Fruit fly (Drosophila melanogaster) whole organism, wandering third instar larva: ENCODE measurements around the gene CG31176.
A peak's percentile ranks its signal among the peaks of the same experiment; 100 is the strongest.

Experiments used
- CG32264 ChIP-seq: fragments of 200-800 bp; sonication (Bioruptor generic); optimal IDR thresholded peaks from 2 replicates; lab custom pipeline; 2016; ENCODE audit warnings: missing biosample characterization, missing genetic modification characterization
- CG9705 ChIP-seq: fragments of 200-800 bp; sonication (Bioruptor generic); optimal IDR thresholded peaks from 2 replicates; lab custom pipeline; 2018; ENCODE audit warnings: missing biosample characterization, mild to moderate bottlenecking, missing genetic modification characterization
- CrebA ChIP-seq: fragments of 200-800 bp; sonication (Bioruptor generic); optimal IDR thresholded peaks from 2 replicates; lab custom pipeline; 2016; ENCODE audit warnings: missing biosample characterization, mild to moderate bottlenecking, missing genetic modification characterization, borderline replicate concordance
- Dfd ChIP-seq: fragments of >200 bp; optimal IDR thresholded peaks from 2 replicates; lab custom pipeline; 2017; ENCODE audit warnings: missing biosample characterization, missing genetic modification characterization
- HLH106 ChIP-seq: fragments of 200-800 bp; optimal IDR thresholded peaks from 3 replicates; lab custom pipeline; 2019; ENCODE audit warnings: missing biosample characterization, mild to moderate bottlenecking, missing genetic modification characterization, moderate library complexity
- Hnf4 ChIP-seq: fragments of 200-800 bp; sonication (Bioruptor generic); optimal IDR thresholded peaks from 2 replicates; lab custom pipeline; 2016; ENCODE audit warnings: missing biosample characterization, mild to moderate bottlenecking, missing genetic modification characterization
- Hr78 ChIP-seq: fragments of >200 bp; optimal IDR thresholded peaks from 2 replicates; lab custom pipeline; 2017; ENCODE audit warnings: missing biosample characterization, missing genetic modification characterization
- Hr83 ChIP-seq: fragments of 200-300 bp; sonication (Bioruptor generic); optimal IDR thresholded peaks from 2 replicates; lab custom pipeline; 2016; ENCODE audit warnings: missing biosample characterization, mild to moderate bottlenecking, missing genetic modification characterization, moderate library complexity; ENCODE audit not compliant: poor library complexity, severe bottlenecking
- Jra ChIP-seq: sonication (Bioruptor generic); optimal IDR thresholded peaks from 2 replicates; lab custom pipeline; 2016; ENCODE audit warnings: missing biosample characterization, missing genetic modification characterization
- Mio ChIP-seq: sonication (Bioruptor generic); optimal IDR thresholded peaks from 2 replicates; lab custom pipeline; 2016; ENCODE audit warnings: missing biosample characterization, missing genetic modification characterization
- Myc ChIP-seq: fragments of >200 bp; optimal IDR thresholded peaks from 2 replicates; lab custom pipeline; 2017
- N ChIP-seq: fragments of >200 bp; optimal IDR thresholded peaks from 2 replicates; lab custom pipeline; 2018; ENCODE audit warnings: missing biosample characterization, missing external identifiers, missing genetic modification characterization
- Rel ChIP-seq, 2 experiments: fragments of 200-800 bp; sonication (Bioruptor generic) in 1 of 2; optimal IDR thresholded peaks; 2 replicates in 1 of 2; 3 replicates in 1 of 2; lab custom pipeline; 2016 to 2019; ENCODE audit warnings: mild to moderate bottlenecking in 2 of 2, missing biosample characterization in 2 of 2, missing genetic modification characterization in 2 of 2, moderate library complexity in 1 of 2
- Sp1 ChIP-seq: fragments of 200-800 bp; sonication (Bioruptor generic); optimal IDR thresholded peaks from 3 replicates; lab custom pipeline; 2019; ENCODE audit warnings: missing biosample characterization, mild to moderate bottlenecking, missing genetic modification characterization, moderate library complexity
- Vsx2 ChIP-seq: fragments of 200-300, 225-300 bp; sonication (Bioruptor generic); optimal IDR thresholded peaks from 2 replicates; lab custom pipeline; 2018; ENCODE audit warnings: missing biosample characterization, missing genetic modification characterization; ENCODE audit not compliant: partially characterized antibody
- br ChIP-seq: fragments of 200-800 bp; sonication (Bioruptor generic); optimal IDR thresholded peaks from 2 replicates; lab custom pipeline; 2016; ENCODE audit warnings: missing biosample characterization, missing genetic modification characterization
- dl ChIP-seq, 2 experiments: fragments of 175-275, 200-275 bp in 1 of 2; fragments of 200-275 bp in 1 of 2; sonication (Bioruptor generic); optimal IDR thresholded peaks; lab custom pipeline; 2018; ENCODE audit warnings: mild to moderate bottlenecking in 2 of 2, missing biosample characterization in 2 of 2, missing genetic modification characterization in 2 of 2, moderate library complexity in 2 of 2; ENCODE audit not compliant: partially characterized antibody in 2 of 2, insufficient read depth in 1 of 2
- dmrt93B ChIP-seq: fragments of 200-800 bp; sonication (Bioruptor generic); optimal IDR thresholded peaks from 2 replicates; lab custom pipeline; 2018; ENCODE audit warnings: missing biosample characterization, mild to moderate bottlenecking, missing genetic modification characterization
- dsf ChIP-seq: sonication (Bioruptor generic); optimal IDR thresholded peaks from 2 replicates; lab custom pipeline; 2016; ENCODE audit warnings: missing biosample characterization, missing genetic modification characterization, borderline replicate concordance
- ey ChIP-seq: fragments of 200-800 bp; sonication (Bioruptor generic); optimal IDR thresholded peaks from 2 replicates; lab custom pipeline; 2016; ENCODE audit warnings: missing biosample characterization, missing genetic modification characterization
- foxo ChIP-seq, 2 experiments: fragments of 200-800 bp; sonication (Bioruptor generic); optimal IDR thresholded peaks; 2 replicates in 1 of 2; 3 replicates in 1 of 2; lab custom pipeline; 2016 to 2017; ENCODE audit warnings: missing biosample characterization in 2 of 2, missing genetic modification characterization in 2 of 2
- fru ChIP-seq: fragments of 200-800 bp; sonication (Bioruptor generic); optimal IDR thresholded peaks from 3 replicates; lab custom pipeline; 2016; ENCODE audit warnings: missing biosample characterization, mild to moderate bottlenecking, missing genetic modification characterization
- h ChIP-seq: fragments of 200-800 bp; sonication (Bioruptor generic); optimal IDR thresholded peaks from 3 replicates; lab custom pipeline; 2016; ENCODE audit warnings: missing biosample characterization, mild to moderate bottlenecking, missing genetic modification characterization
- jim ChIP-seq: fragments of 175-275, 200-325 bp; sonication (Bioruptor generic); optimal IDR thresholded peaks from 2 replicates; lab custom pipeline; 2016; ENCODE audit warnings: missing biosample characterization, mild to moderate bottlenecking, missing genetic modification characterization
- lola ChIP-seq: fragments of >200 bp; optimal IDR thresholded peaks from 2 replicates; lab custom pipeline; 2017; ENCODE audit warnings: missing biosample characterization, missing genetic modification characterization
- pan ChIP-seq: fragments of >200 bp; optimal IDR thresholded peaks from 2 replicates; lab custom pipeline; 2017
- tai ChIP-seq: sonication (Bioruptor generic); optimal IDR thresholded peaks from 2 replicates; lab custom pipeline; 2016; ENCODE audit warnings: missing biosample characterization, missing genetic modification characterization
- usp ChIP-seq: fragments of >200 bp; optimal IDR thresholded peaks from 2 replicates; lab custom pipeline; 2017; ENCODE audit warnings: missing biosample characterization, missing genetic modification characterization

Gene CG31176

DNA sequence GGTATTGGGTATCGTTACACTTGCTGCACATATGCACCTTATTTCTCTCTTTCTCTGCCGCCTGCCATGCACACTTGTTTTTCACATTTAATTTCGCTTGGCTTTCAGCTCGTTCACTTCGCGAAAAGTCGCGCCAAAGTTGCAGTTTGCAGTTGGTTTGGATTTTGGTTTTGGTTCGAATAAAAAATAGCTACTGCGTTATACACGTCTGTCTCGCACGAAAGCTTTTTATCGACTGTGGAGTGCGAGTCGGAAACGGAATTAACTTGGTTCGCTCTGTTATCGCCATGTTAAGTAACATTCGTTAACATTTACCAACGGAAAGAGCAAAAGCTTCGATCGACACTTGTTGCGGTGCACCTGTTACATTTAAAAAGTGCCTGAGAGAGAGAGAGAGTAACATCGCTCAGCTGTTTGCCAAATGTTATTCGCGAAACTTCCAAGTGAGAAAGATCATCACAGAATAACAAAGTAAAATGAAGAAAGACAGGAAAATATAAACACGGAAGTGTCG, at the start of gene CG31176:
CG31176 (minus strand) TSS at position 241 of the 514 bp plus-strand sequence.
- TF ChIP-seq Dfd (GFP tag; lab: Kevin White, UChicago) (no peak), Jra (GFP tag; lab: Kevin White, UChicago) (no peak), N (no peak), br (no peak), dl (GFP tag; optimal IDR thresholded peaks at IDR 0.05; lab: Kevin White, UChicago; ENCODE audit: insufficient read depth in 1 of 2, partially characterized antibody in 2 of 2) (no peak), Mio (GFP tag; lab: Kevin White, UChicago) (no peak), pan (lab: Kevin White, UChicago) (no peak), dmrt93B (no peak), jim (GFP tag; lab: Kevin White, UChicago) (no peak), fru (GFP tag; lab: Kevin White, UChicago) (no peak)

DNA sequence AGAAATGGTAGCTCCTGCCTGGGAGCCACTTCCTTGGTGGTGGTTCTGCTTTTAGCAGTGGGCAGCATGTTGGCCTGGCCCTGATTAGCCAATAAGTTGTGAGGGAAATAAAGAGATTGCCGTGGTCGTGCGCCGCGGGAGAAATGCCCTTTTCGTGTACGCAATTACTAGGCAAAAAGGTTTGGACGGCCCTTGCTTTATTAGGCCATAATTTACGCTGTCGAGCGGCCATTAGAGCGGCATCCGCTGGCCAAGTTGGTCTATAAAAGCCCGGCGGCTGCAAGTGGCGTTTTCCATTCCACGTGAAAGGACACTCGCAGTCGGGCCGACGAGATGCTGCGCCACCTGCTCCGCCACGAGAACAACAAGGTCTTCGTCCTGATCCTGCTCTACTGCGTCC, 49.8 kb upstream of the CG31176 start, which contains the start of gene Burs:
Burs (plus strand) TSS at position 301 of the 400 bp plus-strand sequence.
- TF ChIP-seq Hr78: no peak
- TF ChIP-seq dl (GFP tag; optimal IDR thresholded peaks at IDR 0.05; lab: Kevin White, UChicago; ENCODE audit: insufficient read depth in 1 of 2, partially characterized antibody in 2 of 2): no peak
- TF ChIP-seq Hr83 (GFP tag; lab: Kevin White, UChicago): no peak
- TF ChIP-seq foxo (GFP tag; optimal IDR thresholded peaks at IDR 0.05; lab: Kevin White, UChicago): no peak
- TF ChIP-seq Myc (lab: Kevin White, UChicago): no peak
- no peak for TF ChIP-seq Rel (GFP tag; optimal IDR thresholded peaks at IDR 0.05; lab: Kevin White, UChicago)
- no peak for TF ChIP-seq Rel (tag; optimal IDR thresholded peaks at IDR 0.05; lab: Kevin White, UChicago)
- no peak for TF ChIP-seq Vsx2 (GFP tag; lab: Kevin White, UChicago)
- TF ChIP-seq Dfd (GFP tag; lab: Kevin White, UChicago): no peak
- no peak for TF ChIP-seq pan (lab: Kevin White, UChicago)
- TF ChIP-seq Sp1: no peak
- no peak for TF ChIP-seq dmrt93B
- no peak for TF ChIP-seq Jra (GFP tag; lab: Kevin White, UChicago)
- TF ChIP-seq, all 38 proteins: peak for 0

DNA sequence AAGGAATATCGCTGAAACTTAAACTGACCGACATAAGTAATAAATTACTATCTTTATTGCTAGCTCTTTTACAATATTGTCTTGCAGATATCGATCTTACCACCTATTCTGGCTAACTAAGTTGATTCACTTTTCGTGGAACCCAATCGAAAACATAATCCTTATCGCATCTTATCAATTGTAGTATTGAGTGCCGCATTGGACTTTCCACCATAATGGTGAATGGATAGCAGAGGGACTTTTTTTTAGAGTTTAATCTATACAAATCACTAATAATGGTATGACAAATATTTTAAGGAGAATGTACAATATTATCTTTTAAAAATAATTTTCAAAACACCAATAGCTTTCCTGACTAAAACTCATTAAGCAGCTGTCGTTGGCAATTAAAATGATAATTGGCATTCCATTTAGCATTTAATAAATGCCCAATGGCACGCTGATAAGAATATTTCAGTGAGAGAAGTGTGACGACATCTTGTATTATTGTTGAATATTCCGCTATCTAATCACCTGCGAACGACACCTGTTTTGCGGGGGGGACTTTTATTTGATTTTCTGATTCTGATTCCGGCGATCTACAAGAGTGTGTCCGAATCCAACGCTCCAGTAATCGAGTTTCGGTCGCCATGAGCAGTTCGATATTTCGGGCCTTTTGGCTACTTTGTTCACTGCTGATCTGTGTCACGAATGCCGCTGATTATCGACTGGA, 38.8 kb upstream of the CG31176 start, which contains the start of gene CG42335:
CG42335 (plus strand) TSS at position 620 of the 712 bp plus-strand sequence.
- no peak for TF ChIP-seq dsf (GFP tag; lab: Kevin White, UChicago)
- TF ChIP-seq Hnf4: no peak
- peak; percentile 43 for TF ChIP-seq h
- TF ChIP-seq Rel (GFP tag; optimal IDR thresholded peaks at IDR 0.05; lab: Kevin White, UChicago): no peak
- peak; percentile 64 for TF ChIP-seq Rel (tag; optimal IDR thresholded peaks at IDR 0.05; lab: Kevin White, UChicago)

DNA sequence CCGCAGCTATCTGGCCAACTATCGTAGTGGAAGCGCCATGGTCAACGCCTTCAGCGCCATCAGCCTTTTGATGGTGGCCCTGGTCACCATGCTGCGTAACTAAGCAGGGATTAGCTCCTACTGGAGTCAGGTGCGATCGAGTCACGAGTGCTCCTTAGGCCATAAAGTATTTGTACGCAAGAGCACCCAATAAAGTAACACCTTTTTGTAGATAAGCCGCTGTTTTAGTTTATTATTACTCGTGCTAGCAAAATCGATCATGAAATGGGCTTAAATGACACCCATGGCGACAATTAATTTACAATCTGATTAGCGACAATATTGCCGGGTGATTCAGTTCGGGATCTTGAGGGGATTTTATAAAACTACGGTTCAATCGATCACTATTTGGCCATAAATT, 38.1 kb upstream of the CG31176 start:
- TF ChIP-seq Rel (GFP tag; optimal IDR thresholded peaks at IDR 0.05; lab: Kevin White, UChicago): no peak
- TF ChIP-seq Rel (tag; optimal IDR thresholded peaks at IDR 0.05; lab: Kevin White, UChicago): no peak
- TF ChIP-seq CG9705 (GFP tag; lab: Kevin White, UChicago): no peak
- TF ChIP-seq Myc (lab: Kevin White, UChicago): no peak
- TF ChIP-seq h: no peak
- TF ChIP-seq N: no peak
- no peak for TF ChIP-seq dmrt93B
- TF ChIP-seq usp (GFP tag; lab: Kevin White, UChicago): no peak
- TF ChIP-seq CG32264 (GFP tag; lab: Kevin White, UChicago): no peak
- no peak for TF ChIP-seq lola
- no peak for TF ChIP-seq ey (GFP tag; lab: Kevin White, UChicago)
- no peak for TF ChIP-seq HLH106 (tag; lab: Kevin White, UChicago)
- no peak for TF ChIP-seq Hr83 (GFP tag; lab: Kevin White, UChicago)
- no peak for TF ChIP-seq tai (GFP tag; lab: Kevin White, UChicago)
- TF ChIP-seq Hr78: no peak
- no peak for TF ChIP-seq Sp1

DNA sequence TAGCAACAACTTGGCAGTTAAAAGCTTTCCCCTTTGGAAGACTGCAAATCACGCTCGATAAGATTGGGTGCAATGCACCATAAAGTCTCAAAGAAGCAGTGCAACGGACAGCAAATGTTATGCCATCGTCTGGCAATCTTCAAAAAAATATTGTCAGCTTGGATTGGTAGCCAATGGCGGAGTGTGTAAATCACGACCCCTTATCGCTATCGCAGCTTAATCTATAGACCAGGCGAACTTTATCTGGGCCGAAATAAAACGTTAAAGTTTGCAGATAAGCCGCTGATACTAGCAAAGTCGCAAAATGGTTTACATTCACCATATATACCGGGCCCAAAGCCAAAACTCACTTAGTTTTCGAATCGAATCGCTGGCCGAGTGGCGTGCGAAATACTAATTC, 34.5 kb upstream of the CG31176 start, which contains the start of gene CG31198:
CG31198 (plus strand) TSS at position 351 of the 400 bp plus-strand sequence.
- TF ChIP-seq lola: no peak
- peak; percentile 48 for TF ChIP-seq br
- TF ChIP-seq CrebA: peak; percentile 19
- TF ChIP-seq Rel (GFP tag; optimal IDR thresholded peaks at IDR 0.05; lab: Kevin White, UChicago): no peak
- TF ChIP-seq Rel (tag; optimal IDR thresholded peaks at IDR 0.05; lab: Kevin White, UChicago): peak; percentile 33
